Fruit fly (Drosophila melanogaster) whole organism, prepupa: ENCODE data around the gene moi.

ENCODE experiments used
- Blimp-1 ChIP-seq: fragments of 200-800 bp; sonication (Bioruptor generic); optimal IDR thresholded peaks from 3 replicates; lab custom pipeline; 2017; ENCODE audit warnings: missing biosample characterization, missing genetic modification characterization, mild to moderate bottlenecking, moderate library complexity, missing genetic modification reagents
- CG10631 ChIP-seq: fragments of 200-800 bp; sonication (Bioruptor generic); optimal IDR thresholded peaks from 2 replicates; lab custom pipeline; 2016; ENCODE audit warnings: missing biosample characterization, missing genetic modification characterization
- CG10669 ChIP-seq: fragments of 200-800 bp; sonication (Bioruptor generic); optimal IDR thresholded peaks from 3 replicates; lab custom pipeline; 2018; ENCODE audit warnings: missing biosample characterization, mild to moderate bottlenecking, missing genetic modification characterization, moderate library complexity
- CG1621 ChIP-seq: fragments of 200-800 bp; sonication (Bioruptor generic); optimal IDR thresholded peaks from 3 replicates; lab custom pipeline; 2018; ENCODE audit warnings: missing biosample characterization, mild to moderate bottlenecking, missing genetic modification characterization
- CG3032 ChIP-seq: fragments of 200-800 bp; optimal IDR thresholded peaks from 2 replicates; lab custom pipeline; 2019; ENCODE audit warnings: missing biosample characterization, mild to moderate bottlenecking, missing genetic modification characterization, moderate library complexity
- CG34406 ChIP-seq: fragments of 200-800 bp; sonication (Bioruptor generic); optimal IDR thresholded peaks from 3 replicates; lab custom pipeline; 2016; ENCODE audit warnings: missing biosample characterization, missing genetic modification characterization
- CG4318 ChIP-seq: fragments of 200-800 bp; sonication (Bioruptor generic); optimal IDR thresholded peaks from 3 replicates; lab custom pipeline; 2017; ENCODE audit warnings: missing biosample characterization, mild to moderate bottlenecking, missing genetic modification characterization
- CG6163 ChIP-seq: fragments of 200-800 bp; sonication (Bioruptor generic); IDR thresholded peaks from 3 replicates; pipeline ENCODE4 v1.3.6; 2022; ENCODE audit warnings: missing biosample characterization, missing genetic modification characterization
- CG6276 ChIP-seq: fragments of 200-800 bp; sonication (Bioruptor generic); optimal IDR thresholded peaks from 2 replicates; lab custom pipeline; 2017; ENCODE audit warnings: missing biosample characterization, mild to moderate bottlenecking, missing genetic modification characterization
- CG6792 ChIP-seq: fragments of 200-800 bp; sonication (Bioruptor generic); optimal IDR thresholded peaks from 3 replicates; lab custom pipeline; 2016; ENCODE audit warnings: missing biosample characterization, missing genetic modification characterization
- CG8632 ChIP-seq: fragments of 200-800 bp; sonication (Bioruptor generic); optimal IDR thresholded peaks from 3 replicates; lab custom pipeline; 2016; ENCODE audit warnings: missing biosample characterization, missing genetic modification characterization
- CG9139 ChIP-seq: fragments of 200-800 bp; sonication (Bioruptor generic); optimal IDR thresholded peaks from 3 replicates; lab custom pipeline; 2017; ENCODE audit warnings: missing biosample characterization, mild to moderate bottlenecking, missing genetic modification characterization
- Eip75B ChIP-seq: fragments of 200-800 bp; sonication (Bioruptor generic); optimal IDR thresholded peaks from 3 replicates; lab custom pipeline; 2016; ENCODE audit warnings: missing biosample characterization, missing genetic modification characterization
- Eip78C ChIP-seq: fragments of 200-800 bp; sonication (Bioruptor generic); peaks from one replicate; lab custom pipeline; 2016; ENCODE audit warnings: missing biosample characterization, missing genetic modification characterization
- Ets96B ChIP-seq: fragments of 200-800 bp; optimal IDR thresholded peaks from 2 replicates; lab custom pipeline; 2019; ENCODE audit warnings: missing biosample characterization, mild to moderate bottlenecking, missing genetic modification characterization, moderate library complexity
- Gug ChIP-seq: fragments of 200-800 bp; sonication (Bioruptor generic); IDR thresholded peaks from 2 replicates; pipeline ENCODE4 v1.3.6; 2022; ENCODE audit warnings: missing biosample characterization, missing genetic modification characterization
- Hr4 ChIP-seq: fragments of 200-800 bp; sonication (Bioruptor generic); optimal IDR thresholded peaks from 3 replicates; lab custom pipeline; 2016; ENCODE audit warnings: missing biosample characterization, missing genetic modification characterization
- Met ChIP-seq: fragments of 200-800 bp; sonication (Bioruptor generic); optimal IDR thresholded peaks from 3 replicates; lab custom pipeline; 2016; ENCODE audit warnings: missing biosample characterization, missing genetic modification characterization
- OdsH ChIP-seq: fragments of 200-800 bp; sonication (Bioruptor generic); optimal IDR thresholded peaks from 3 replicates; lab custom pipeline; 2016; ENCODE audit warnings: missing biosample characterization, missing genetic modification characterization
- Sox14 ChIP-seq: fragments of 200-800 bp; sonication (Bioruptor generic); optimal IDR thresholded peaks from 3 replicates; lab custom pipeline; 2016; ENCODE audit warnings: missing biosample characterization, missing genetic modification characterization
- acj6 ChIP-seq: fragments of 200-800 bp; sonication (Bioruptor generic); optimal IDR thresholded peaks from 3 replicates; lab custom pipeline; 2016; ENCODE audit warnings: missing biosample characterization, missing genetic modification characterization
- cyc ChIP-seq: fragments of 200-800 bp; sonication (Bioruptor generic); optimal IDR thresholded peaks from 3 replicates; lab custom pipeline; 2016; ENCODE audit warnings: missing biosample characterization, missing genetic modification characterization
- eg ChIP-seq: fragments of 200-800 bp; sonication (Bioruptor generic); IDR thresholded peaks from 3 replicates; pipeline ENCODE4 v1.3.6; 2022; ENCODE audit warnings: missing biosample characterization, missing genetic modification characterization
- fd59A ChIP-seq: fragments of 200-800 bp; sonication (Bioruptor generic); optimal IDR thresholded peaks from 2 replicates; lab custom pipeline; 2017; ENCODE audit warnings: missing biosample characterization, mild to moderate bottlenecking, missing genetic modification characterization, missing genetic modification reagents
- fkh ChIP-seq: fragments of 200-800 bp; sonication (Bioruptor generic); optimal IDR thresholded peaks from 3 replicates; lab custom pipeline; 2017; ENCODE audit warnings: missing biosample characterization, mild to moderate bottlenecking, missing genetic modification characterization, moderate library complexity
- lz ChIP-seq: fragments of 200-800 bp; sonication (Bioruptor generic); optimal IDR thresholded peaks from 3 replicates; lab custom pipeline; 2016; ENCODE audit warnings: missing biosample characterization, missing genetic modification characterization
- pdm3 ChIP-seq: fragments of 200-800 bp; sonication (Bioruptor generic); optimal IDR thresholded peaks from 3 replicates; lab custom pipeline; 2016; ENCODE audit warnings: missing biosample characterization, missing genetic modification characterization
- salr ChIP-seq, 2 experiments: fragments of 200-800 bp; sonication (Bioruptor generic); optimal IDR thresholded peaks; 3 replicates each; lab custom pipeline; 2016 to 2018; ENCODE audit warnings: missing biosample characterization in 2 of 2, missing genetic modification characterization in 2 of 2, mild to moderate bottlenecking in 1 of 2
- ss ChIP-seq, 2 experiments: fragments of 200-800 bp; sonication (Bioruptor generic); optimal IDR thresholded peaks; 2 replicates in 1 of 2; 3 replicates in 1 of 2; lab custom pipeline; 2017 to 2018; ENCODE audit warnings: mild to moderate bottlenecking in 2 of 2, missing biosample characterization in 2 of 2, missing genetic modification characterization in 2 of 2, moderate library complexity in 1 of 2
- svp ChIP-seq: fragments of 200-800 bp; sonication (Bioruptor generic); peaks from one replicate; lab custom pipeline; 2016; ENCODE audit warnings: missing biosample characterization, missing genetic modification characterization
- vri ChIP-seq: fragments of 200-800 bp; sonication (Bioruptor generic); optimal IDR thresholded peaks from 3 replicates; lab custom pipeline; 2016; ENCODE audit warnings: missing biosample characterization, mild to moderate bottlenecking, missing genetic modification characterization

Gene moi

DNA sequence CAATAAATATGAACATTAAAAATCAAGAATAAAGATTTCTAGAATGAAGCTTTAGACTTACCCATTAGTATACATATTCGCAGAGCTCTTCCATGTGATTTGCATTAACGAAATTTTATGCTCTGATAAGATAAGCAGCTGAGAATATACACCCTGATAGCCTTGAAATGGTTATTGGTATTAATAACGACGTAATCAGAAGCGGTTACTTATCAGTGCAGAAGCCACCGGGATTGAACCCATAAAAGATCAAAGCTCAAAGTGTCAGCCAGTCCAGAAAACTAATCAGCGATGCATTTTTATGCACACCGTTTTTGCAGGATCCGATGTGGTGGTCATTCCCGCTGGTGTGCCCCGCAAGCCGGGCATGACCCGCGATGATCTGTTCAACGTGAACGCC lies 27.9 kb upstream of the moi start:
- TF ChIP-seq acj6 (GFP tag; lab: Kevin White, UChicago) (no peak), CG1621 (tag; lab: Kevin White, UChicago) (no peak), salr (GFP tag; optimal IDR thresholded peaks at IDR 0.05; lab: Kevin White, UChicago) (no peak), vri (peak; percentile 49), CG4318 (no peak), cyc (GFP tag; lab: Kevin White, UChicago) (no peak), CG9139 (no peak), Met (GFP tag; lab: Kevin White, UChicago) (no peak), CG8632 (GFP tag; lab: Kevin White, UChicago) (no peak), CG6792 (no peak), svp (peak; percentile 95)

DNA sequence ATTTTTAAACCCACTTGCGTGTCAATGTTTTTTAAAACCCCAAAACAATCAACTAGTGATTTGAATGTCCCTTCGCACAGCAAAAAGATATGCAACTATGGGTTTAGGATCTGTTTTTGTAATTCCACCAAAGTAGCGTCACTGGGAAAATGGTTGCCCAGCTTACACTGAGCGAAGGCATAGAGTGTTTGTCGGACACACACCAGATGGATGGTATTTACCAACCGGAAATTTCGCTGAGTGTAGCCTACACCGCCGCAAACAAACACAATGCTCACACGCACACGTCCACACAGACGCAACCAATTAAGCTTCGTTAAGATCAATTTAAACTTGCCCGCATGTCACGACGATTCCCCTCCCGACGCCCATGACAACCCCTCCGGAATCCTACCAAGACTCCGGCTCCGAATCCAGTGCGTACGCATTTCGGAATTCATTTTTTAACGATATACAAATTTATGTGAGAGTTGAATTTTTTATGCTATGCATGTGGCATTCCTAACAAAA lies 26.6 kb upstream of the moi start:
- TF ChIP-seq Eip78C (GFP tag; lab: Kevin White, UChicago) (peak; percentile 66), pdm3 (GFP tag; lab: Kevin White, UChicago) (no peak), eg (GFP tag; lab: Robert Waterston, UW) (no peak), svp (peak; percentile 44)

DNA sequence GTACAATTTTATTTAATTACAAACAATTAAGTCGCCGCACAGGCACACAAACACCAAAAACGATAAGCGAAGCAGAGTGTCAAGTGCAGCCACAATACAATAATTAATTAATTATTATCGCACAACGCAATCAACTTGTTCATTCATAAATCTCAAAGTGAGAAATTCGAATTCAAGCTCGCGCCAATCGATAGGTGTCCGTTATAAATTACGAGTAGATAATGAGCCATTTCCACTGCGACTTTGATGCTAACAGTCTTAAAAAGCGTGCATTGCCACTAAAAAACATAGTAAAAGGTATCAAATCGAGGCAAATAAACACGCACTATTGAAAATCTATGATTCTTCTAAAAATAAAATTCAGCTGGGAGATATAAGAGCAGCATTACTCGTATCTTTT lies 25.1 kb upstream of the moi start:
- no peak for TF ChIP-seq Sox14 (GFP tag; lab: Kevin White, UChicago)
- peak; percentile 72 for TF ChIP-seq svp

DNA sequence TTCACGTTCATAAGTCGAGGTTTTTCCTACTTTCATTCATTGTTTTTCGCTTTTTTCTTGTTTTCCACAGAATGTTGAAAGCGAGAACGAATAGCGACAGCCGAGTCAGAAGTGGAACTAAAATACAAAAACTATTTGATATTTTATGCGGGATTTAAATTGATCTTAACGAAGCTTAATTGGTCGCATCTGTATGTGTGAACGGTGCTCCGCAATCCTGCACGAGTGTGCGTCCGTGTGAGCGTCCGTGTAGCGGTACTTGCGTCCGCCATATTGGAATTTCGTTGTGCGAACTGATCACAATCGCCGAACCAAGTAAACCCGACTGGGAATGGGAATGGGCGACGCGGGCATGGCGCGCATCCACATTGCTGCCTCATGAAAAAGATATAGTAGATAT lies 23.1 kb upstream of the moi start:
- TF ChIP-seq salr (GFP tag; optimal IDR thresholded peaks at IDR 0.05; lab: Kevin White, UChicago), result no peak
- TF ChIP-seq cyc (GFP tag; lab: Kevin White, UChicago), result no peak
- no peak for TF ChIP-seq CG10669 (GFP tag; lab: Kevin White, UChicago)
- no peak for TF ChIP-seq fd59A (GFP tag; lab: Kevin White, UChicago)
- no peak for TF ChIP-seq CG3032 (tag; lab: Kevin White, UChicago)
- no peak for TF ChIP-seq Hr4
- TF ChIP-seq vri, result no peak
- no peak for TF ChIP-seq CG10631 (GFP tag; lab: Kevin White, UChicago)
- no peak for TF ChIP-seq CG34406
- no peak for TF ChIP-seq Gug
- no peak for TF ChIP-seq Blimp-1 (GFP tag; lab: Kevin White, UChicago)
- no peak for TF ChIP-seq fkh (GFP tag; lab: Kevin White, UChicago)

DNA sequence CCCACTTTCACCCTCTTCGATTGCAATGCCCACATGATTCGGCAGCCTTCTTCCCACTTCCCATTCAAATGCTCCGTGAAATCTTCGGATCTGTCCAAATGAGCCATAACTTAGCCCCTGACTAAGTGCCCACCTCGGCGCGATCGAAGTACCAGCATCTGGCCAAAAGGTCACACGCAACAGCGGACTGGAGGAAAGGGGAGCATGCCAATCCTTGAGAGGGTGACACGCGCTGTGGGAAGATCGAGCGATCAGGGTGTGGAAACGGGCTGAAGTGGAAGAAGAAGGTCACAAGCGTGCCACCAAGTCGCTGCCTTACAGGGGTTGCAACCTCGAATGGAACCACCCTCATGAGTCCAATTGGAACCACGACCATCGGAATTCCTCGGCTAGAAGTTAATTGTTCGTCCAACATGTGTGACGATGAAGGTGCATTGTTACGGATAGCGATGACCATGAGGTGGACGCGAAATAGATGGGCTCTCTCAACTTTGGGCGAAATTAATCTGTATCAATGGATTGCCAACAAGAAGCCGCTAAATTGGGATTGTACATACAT lies 20.6 kb upstream of the moi start:
- no peak for TF ChIP-seq lz (GFP tag; lab: Kevin White, UChicago)
- no peak for TF ChIP-seq Ets96B
- no peak for TF ChIP-seq Blimp-1 (GFP tag; lab: Kevin White, UChicago)
- TF ChIP-seq CG6276 (GFP tag; lab: Kevin White, UChicago), result no peak
- TF ChIP-seq ss (GFP tag; optimal IDR thresholded peaks at IDR 0.05; lab: Kevin White, UChicago), result no peak

DNA sequence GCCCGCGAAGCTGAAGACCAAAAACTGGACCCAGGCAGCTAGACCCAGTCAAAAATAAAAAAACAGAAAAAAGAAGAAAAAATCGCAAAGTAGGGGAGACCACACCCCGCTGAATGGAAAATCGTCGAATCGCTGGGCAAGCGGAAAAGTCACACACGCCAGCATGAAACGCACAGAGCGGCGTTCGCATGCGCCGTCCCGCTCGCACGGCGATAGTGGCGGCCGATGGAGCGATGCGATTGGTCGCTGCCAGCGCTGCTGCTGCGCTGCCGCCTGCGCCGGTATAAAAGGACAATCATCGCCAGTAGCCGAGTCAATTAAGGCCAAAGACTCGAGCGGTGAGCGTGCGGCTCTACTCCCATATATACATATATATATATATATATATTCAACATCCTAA lies 19.5 kb upstream of the moi start, which contains the start of gene repo:
Gene repo, plus strand, starts transcription at position 314 of the 400 bp plus-strand sequence.
- TF ChIP-seq OdsH (GFP tag; lab: Kevin White, UChicago) (no peak), CG6163 (GFP tag; lab: Robert Waterston, UW) (0 out of 3 replicates have a peak, but pooled peaks have one; percentile 7), Eip75B (GFP tag; lab: Kevin White, UChicago) (no peak)
